Fruit fly (Drosophila melanogaster) whole organism, embryonic: ENCODE data around the gene CG4382.

Source experiments
- Aef1 ChIP-seq: fragments of 200-800 bp; sonication (Bioruptor generic); IDR thresholded peaks from 3 replicates; pipeline ENCODE4 v1.3.6; 2022; ENCODE audit warnings: missing biosample characterization, missing genetic modification characterization
- Atf3 ChIP-seq: fragments of 200-800 bp; sonication (Bioruptor generic); optimal IDR thresholded peaks from 3 replicates; lab custom pipeline; 2016; ENCODE audit warnings: missing biosample characterization, missing genetic modification characterization
- Atf6 ChIP-seq: fragments of 200-800 bp; sonication (Bioruptor generic); IDR thresholded peaks from 2 replicates; pipeline ENCODE4 v1.3.6; 2022; ENCODE audit warnings: missing biosample characterization, missing genetic modification characterization
- B-H1 ChIP-seq: fragments of 200-800 bp; sonication (Bioruptor generic); IDR thresholded peaks from 3 replicates; pipeline ENCODE4 v1.3.6; 2022; ENCODE audit warnings: missing biosample characterization, missing genetic modification characterization
- CG1024 ChIP-seq: fragments of 200-800 bp; sonication (Bioruptor generic); IDR thresholded peaks from 2 replicates; pipeline ENCODE4 v1.3.6; 2022; ENCODE audit warnings: missing biosample characterization, missing genetic modification characterization
- CG10321 ChIP-seq: fragments of 200-800 bp; sonication (Bioruptor generic); IDR thresholded peaks from 2 replicates; pipeline ENCODE4 v1.3.6; 2022; ENCODE audit warnings: missing biosample characterization, missing genetic modification characterization
- CG10366 ChIP-seq: fragments of 200-800 bp; sonication (Bioruptor generic); IDR thresholded peaks from 2 replicates; pipeline ENCODE4 v1.3.6; 2022; ENCODE audit warnings: missing biosample characterization, missing genetic modification characterization
- CG11560 ChIP-seq: fragments of 200-800 bp; sonication (Bioruptor generic); IDR thresholded peaks from 3 replicates; pipeline ENCODE4 v1.3.6; 2022; ENCODE audit warnings: missing biosample characterization, missing genetic modification characterization
- CG12071 ChIP-seq: fragments of 200-800 bp; sonication (Bioruptor generic); optimal IDR thresholded peaks from 3 replicates; lab custom pipeline; 2018; ENCODE audit warnings: missing biosample characterization, mild to moderate bottlenecking, missing genetic modification characterization
- CG12744 ChIP-seq: fragments of 200-800 bp; sonication (Bioruptor generic); optimal IDR thresholded peaks from 2 replicates; lab custom pipeline; 2016; ENCODE audit warnings: missing biosample characterization, missing genetic modification characterization
- CG15514 ChIP-seq: fragments of 200-800 bp; sonication (Bioruptor generic); optimal IDR thresholded peaks from 3 replicates; lab custom pipeline; 2017; ENCODE audit warnings: missing biosample characterization, missing genetic modification characterization, mild to moderate bottlenecking, moderate library complexity, missing genetic modification reagents
- CG2199 ChIP-seq: fragments of 200-800 bp; sonication (Bioruptor generic); IDR thresholded peaks from 3 replicates; pipeline ENCODE4 v1.3.6; 2022; ENCODE audit warnings: missing biosample characterization, missing genetic modification characterization
- CG30403 ChIP-seq: fragments of 200-800 bp; sonication (Bioruptor generic); optimal IDR thresholded peaks from 3 replicates; lab custom pipeline; 2016; ENCODE audit warnings: missing biosample characterization, missing genetic modification characterization
- CG33557 ChIP-seq: fragments of 200-800 bp; sonication (Bioruptor generic); optimal IDR thresholded peaks from 2 replicates; lab custom pipeline; 2019; ENCODE audit warnings: missing biosample characterization, mild to moderate bottlenecking, missing genetic modification characterization, moderate library complexity
- CG4617 ChIP-seq: fragments of 200-800 bp; sonication (Bioruptor generic); optimal IDR thresholded peaks from 3 replicates; lab custom pipeline; 2016; ENCODE audit warnings: missing biosample characterization, missing genetic modification characterization, borderline replicate concordance
- CG4730 ChIP-seq: fragments of 200-800 bp; sonication (Bioruptor generic); IDR thresholded peaks from 2 replicates; pipeline ENCODE4 v1.3.6; 2022; ENCODE audit warnings: missing biosample characterization, missing genetic modification characterization
- CG6813 ChIP-seq: fragments of 200-800 bp; sonication (Bioruptor generic); optimal IDR thresholded peaks from 2 replicates; lab custom pipeline; 2017; ENCODE audit warnings: missing biosample characterization, missing genetic modification characterization, mild to moderate bottlenecking, moderate library complexity, missing genetic modification reagents
- CG7372 ChIP-seq: fragments of 200-800 bp; sonication (Bioruptor generic); IDR thresholded peaks from 2 replicates; pipeline ENCODE4 v1.3.6; 2022; ENCODE audit warnings: missing biosample characterization, missing genetic modification characterization
- CG8388 ChIP-seq: fragments of 200-800 bp; sonication (Bioruptor generic); optimal IDR thresholded peaks from 2 replicates; lab custom pipeline; 2019; ENCODE audit warnings: missing biosample characterization, mild to moderate bottlenecking, missing genetic modification characterization, moderate library complexity
- CG8478 ChIP-seq: fragments of >200 bp; optimal IDR thresholded peaks from 2 replicates; lab custom pipeline; 2018
- CG9817 ChIP-seq: fragments of 200-800 bp; sonication (Bioruptor generic); optimal IDR thresholded peaks from 2 replicates; lab custom pipeline; 2018; ENCODE audit warnings: missing biosample characterization, mild to moderate bottlenecking, missing genetic modification characterization, moderate library complexity
- Camta ChIP-seq: fragments of 200-800 bp; sonication (Bioruptor generic); optimal IDR thresholded peaks from 2 replicates; lab custom pipeline; 2016; ENCODE audit warnings: missing biosample characterization, missing genetic modification characterization
- E2f2 ChIP-seq: fragments of 200-800 bp; sonication (Bioruptor generic); IDR thresholded peaks from 2 replicates; pipeline ENCODE4 v1.3.6; 2022; ENCODE audit warnings: missing biosample characterization, missing genetic modification characterization
- HLH4C ChIP-seq: fragments of 200-800 bp; sonication (Bioruptor generic); IDR thresholded peaks from 3 replicates; pipeline ENCODE4 v1.3.6; 2022; ENCODE audit warnings: missing biosample characterization, missing genetic modification characterization; ENCODE audit not compliant: partially characterized antibody
- Hmx ChIP-seq: fragments of 200-800 bp; sonication (Bioruptor generic); optimal IDR thresholded peaks from 2 replicates; lab custom pipeline; 2016; ENCODE audit warnings: missing biosample characterization, missing genetic modification characterization
- Hr39 ChIP-seq: fragments of >200 bp; optimal IDR thresholded peaks from 2 replicates; lab custom pipeline; 2017
- Hsf ChIP-seq: fragments of 200-800 bp; sonication (Bioruptor generic); optimal IDR thresholded peaks from 3 replicates; lab custom pipeline; 2016; ENCODE audit warnings: missing biosample characterization, missing genetic modification characterization
- Sox102F ChIP-seq: fragments of 200-800 bp; sonication (Bioruptor generic); optimal IDR thresholded peaks from 2 replicates; lab custom pipeline; 2018; ENCODE audit warnings: missing biosample characterization, mild to moderate bottlenecking, missing genetic modification characterization, moderate library complexity
- Vsx1 ChIP-seq: fragments of 200-800 bp; sonication (Bioruptor generic); optimal IDR thresholded peaks from 2 replicates; lab custom pipeline; 2017; ENCODE audit warnings: missing biosample characterization, mild to moderate bottlenecking, missing genetic modification characterization, missing genetic modification reagents
- bcd ChIP-seq: fragments of 200-800 bp; sonication (Bioruptor generic); optimal IDR thresholded peaks from 2 replicates; lab custom pipeline; 2017; ENCODE audit warnings: missing biosample characterization, mild to moderate bottlenecking, missing genetic modification characterization
- chif ChIP-seq, 2 experiments: fragments of 200-800 bp; sonication (Bioruptor generic); optimal IDR thresholded peaks; 3 replicates each; lab custom pipeline; 2016; ENCODE audit warnings: missing biosample characterization in 2 of 2, missing genetic modification characterization in 2 of 2
- crc ChIP-seq: fragments of 200-800 bp; sonication (Bioruptor generic); optimal IDR thresholded peaks from 2 replicates; lab custom pipeline; 2016; ENCODE audit warnings: missing biosample characterization, missing genetic modification characterization
- croc ChIP-seq: fragments of 200-800 bp; sonication (Bioruptor generic); conservative IDR thresholded peaks from 3 replicates; pipeline ENCODE4 v1.3.6; 2022; ENCODE audit warnings: missing biosample characterization, missing genetic modification characterization
- cwo ChIP-seq: fragments of 200-800 bp; sonication (Bioruptor generic); optimal IDR thresholded peaks from 3 replicates; lab custom pipeline; 2017; ENCODE audit warnings: missing biosample characterization, missing genetic modification characterization, mild to moderate bottlenecking, moderate library complexity, missing genetic modification reagents
- dm ChIP-seq: fragments of 200-800 bp; sonication (Bioruptor generic); optimal IDR thresholded peaks from 3 replicates; lab custom pipeline; 2016; ENCODE audit warnings: missing biosample characterization, missing genetic modification characterization
- dpn ChIP-seq, 2 experiments: fragments of 200-800 bp; sonication (Bioruptor generic); optimal IDR thresholded peaks; 3 replicates each; lab custom pipeline; 2016; ENCODE audit warnings: missing biosample characterization in 2 of 2, missing genetic modification characterization in 2 of 2
- fd3F ChIP-seq: fragments of 200-800 bp; sonication (Bioruptor generic); optimal IDR thresholded peaks from 2 replicates; lab custom pipeline; 2018; ENCODE audit warnings: missing biosample characterization, mild to moderate bottlenecking, missing genetic modification characterization, moderate library complexity
- hkb ChIP-seq, 2 experiments: fragments of 200-800 bp in 1 of 2; fragments of >200 bp in 1 of 2; sonication (Bioruptor generic) in 1 of 2; IDR thresholded peaks in 1 of 2; optimal IDR thresholded peaks in 1 of 2; 2 replicates each; pipeline versions ENCODE4 v1.3.6 to Lab custom; 2017 to 2022; ENCODE audit warnings: missing biosample characterization in 1 of 2, missing genetic modification characterization in 1 of 2
- hth ChIP-seq: fragments of >200 bp; optimal IDR thresholded peaks from 2 replicates; lab custom pipeline; 2017; ENCODE audit warnings: inconsistent platforms
- luna ChIP-seq: fragments of 200-800 bp; sonication (Bioruptor generic); optimal IDR thresholded peaks from 2 replicates; lab custom pipeline; 2016; ENCODE audit warnings: missing biosample characterization, missing genetic modification characterization
- nom ChIP-seq: fragments of 200-800 bp; sonication (Bioruptor generic); optimal IDR thresholded peaks from 2 replicates; lab custom pipeline; 2017; ENCODE audit warnings: missing biosample characterization, missing genetic modification characterization, mild to moderate bottlenecking, moderate library complexity, missing genetic modification reagents
- odd ChIP-seq: fragments of 200-800 bp; sonication (Bioruptor generic); optimal IDR thresholded peaks from 2 replicates; lab custom pipeline; 2017; ENCODE audit warnings: missing biosample characterization, mild to moderate bottlenecking, missing genetic modification characterization
- onecut ChIP-seq: fragments of 200-800 bp; sonication (Bioruptor generic); IDR thresholded peaks from 2 replicates; pipeline ENCODE4 v1.3.6; 2022; ENCODE audit warnings: missing biosample characterization, missing genetic modification characterization
- prd ChIP-seq, 3 experiments: fragments of >200 bp in 2 of 3; fragments of 200-800 bp in 1 of 3; sonication (Bioruptor generic) in 1 of 3; optimal IDR thresholded peaks in 2 of 3; IDR thresholded peaks in 1 of 3; 2 replicates in 2 of 3; 3 replicates in 1 of 3; pipeline versions ENCODE4 v1.3.6 to Lab custom; 2017 to 2022; ENCODE audit warnings: missing biosample characterization in 1 of 3, missing genetic modification characterization in 1 of 3
- psq ChIP-seq: fragments of 200-800 bp; sonication (Bioruptor generic); optimal IDR thresholded peaks from 2 replicates; lab custom pipeline; 2017; ENCODE audit warnings: missing biosample characterization, missing genetic modification characterization
- row ChIP-seq: fragments of 200-800 bp; sonication (Bioruptor generic); IDR thresholded peaks from 3 replicates; pipeline ENCODE4 v1.3.6; 2022; ENCODE audit warnings: missing biosample characterization, missing genetic modification characterization
- ssp ChIP-seq: fragments of 200-800 bp; sonication (Bioruptor generic); IDR thresholded peaks from 2 replicates; pipeline ENCODE4 v1.3.6; 2022; ENCODE audit warnings: missing biosample characterization, missing genetic modification characterization
- stc ChIP-seq: fragments of 200-800 bp; sonication (Bioruptor generic); IDR thresholded peaks from 2 replicates; pipeline ENCODE4 v1.3.6; 2022; ENCODE audit warnings: missing biosample characterization, missing genetic modification characterization
- toy ChIP-seq: fragments of 200-800 bp; sonication (Bioruptor generic); IDR thresholded peaks from 2 replicates; pipeline ENCODE4 v1.3.6; 2022; ENCODE audit warnings: missing biosample characterization, missing genetic modification characterization
- yki ChIP-seq: fragments of >200 bp; optimal IDR thresholded peaks from 3 replicates; lab custom pipeline; 2018

CG4382 gene

dm6 chr2L:9568360-9569088 lies 32.1 kb downstream of the CG4382 start, which contains the start of gene brwl (continued):
- peak; percentile 95 for TF ChIP-seq Hmx (GFP tag; lab: Kevin White, UChicago)
- peak; percentile 99 for TF ChIP-seq odd
- TF ChIP-seq hth (lab: Kevin White, UChicago), result no peak
- TF ChIP-seq Atf6 (GFP tag; lab: Robert Waterston, UW), result peak; percentile 99
- peak; percentile 98 for TF ChIP-seq CG2199 (GFP tag; lab: Robert Waterston, UW)
- peak; percentile 99 for TF ChIP-seq chif (GFP tag; optimal IDR thresholded peaks at IDR 0.05; lab: Kevin White, UChicago)
- no peak for TF ChIP-seq hkb (optimal IDR thresholded peaks at IDR 0.05; lab: Kevin White, UChicago)
- peak; percentile 99 for TF ChIP-seq hkb (GFP tag; IDR thresholded peaks at IDR 0.05; lab: Robert Waterston, UW)
- peak; percentile 98 for TF ChIP-seq CG10366
- peak; percentile 93 for TF ChIP-seq nom (GFP tag; lab: Kevin White, UChicago)
- no peak for TF ChIP-seq Hr39 (lab: Kevin White, UChicago)
- peak; percentile 88 for TF ChIP-seq E2f2
- peak; percentile 98 for TF ChIP-seq CG9817 (tag; lab: Kevin White, UChicago)
- peak; percentile 98 for TF ChIP-seq Vsx1 (GFP tag; lab: Kevin White, UChicago)
- peak; percentile 94 for TF ChIP-seq onecut (GFP tag; lab: Robert Waterston, UW)
- peak; percentile 98 for TF ChIP-seq Atf3 (GFP tag; lab: Kevin White, UChicago)
- TF ChIP-seq Sox102F (GFP tag; lab: Kevin White, UChicago), result peak; percentile 99
- peak; percentile 94 for TF ChIP-seq CG15514
- peak; percentile 99 for TF ChIP-seq bcd (GFP tag; lab: Kevin White, UChicago)
- peak; percentile 93 for TF ChIP-seq luna
- TF ChIP-seq toy (GFP tag; lab: Robert Waterston, UW), result peak; percentile 94
- peak; percentile 97 for TF ChIP-seq CG12071 (GFP tag; lab: Kevin White, UChicago)
- peak; percentile 98 for TF ChIP-seq CG7372 (GFP tag; lab: Robert Waterston, UW)
- TF ChIP-seq CG30403, result peak; percentile 99
- TF ChIP-seq HLH4C, result no peak
- peak; percentile 98 for TF ChIP-seq cwo (GFP tag; lab: Kevin White, UChicago)
- peak; percentile 99 for TF ChIP-seq stc (GFP tag; lab: Robert Waterston, UW)
- peak; percentile 100 for TF ChIP-seq row (GFP tag; lab: Robert Waterston, UW)
- peak; percentile 93 for TF ChIP-seq psq (GFP tag; lab: Kevin White, UChicago)
- peak; percentile 98 for TF ChIP-seq fd3F (GFP tag; lab: Kevin White, UChicago)
- TF ChIP-seq CG4730, result peak; percentile 98
- TF ChIP-seq crc, result peak; percentile 97
- TF ChIP-seq CG6813 (GFP tag; lab: Kevin White, UChicago), result peak; percentile 99
- TF ChIP-seq CG8478, result peak; percentile 93
- peak; percentile 95 for TF ChIP-seq dm (GFP tag; lab: Kevin White, UChicago)
- TF ChIP-seq ssp (GFP tag; lab: Robert Waterston, UW), result peak; percentile 94
- peak; percentile 98 for TF ChIP-seq Aef1 (GFP tag; lab: Robert Waterston, UW)
- TF ChIP-seq dpn (GFP tag; optimal IDR thresholded peaks at IDR 0.05; lab: Kevin White, UChicago), result peak; percentile 99
- TF ChIP-seq yki (lab: Kevin White, UChicago), result peak; percentile 13
- peak; percentile 98 for TF ChIP-seq CG12744 (GFP tag; lab: Kevin White, UChicago)
- TF ChIP-seq CG1024 (GFP tag; lab: Robert Waterston, UW), result peak; percentile 92
- peak; percentile 98 for TF ChIP-seq B-H1 (GFP tag; lab: Robert Waterston, UW)
- peak; percentile 99 for TF ChIP-seq Camta
- peak; percentile 93 for TF ChIP-seq CG11560
- TF ChIP-seq croc (GFP tag; lab: Robert Waterston, UW), result peak; percentile 98
- peak; percentile 99 for TF ChIP-seq CG8388
- peak; percentile 99 for TF ChIP-seq Hsf (GFP tag; lab: Kevin White, UChicago)
- peak; percentile 84 for TF ChIP-seq CG10321 (GFP tag; lab: Robert Waterston, UW)
- TF ChIP-seq CG33557 (GFP tag; lab: Kevin White, UChicago), result peak; percentile 97
- no peak for TF ChIP-seq prd (optimal IDR thresholded peaks at IDR 0.05; lab: Kevin White, UChicago)
- TF ChIP-seq prd (GFP tag; IDR thresholded peaks at IDR 0.05; lab: Robert Waterston, UW), result peak; percentile 99
- peak; percentile 98 for TF ChIP-seq CG4617
